Worm (Caenorhabditis elegans) whole organism, late embryonic: ENCODE data around the gene sto-2.

Source experiments
- C08G9.2 ChIP-seq: sonication (generic microtip); optimal IDR thresholded peaks from 2 replicates; lab custom pipeline; 2016; ENCODE audit warnings: mild to moderate bottlenecking, missing genetic modification characterization, moderate library complexity, missing compliant biosample characterization
- K02D7.2 ChIP-seq: sonication (generic microtip); optimal IDR thresholded peaks from 2 replicates; lab custom pipeline; 2017; ENCODE audit warnings: mild to moderate bottlenecking, missing genetic modification characterization, missing compliant biosample characterization
- K09A11.1 ChIP-seq: sonication (generic microtip); optimal IDR thresholded peaks from 2 replicates; lab custom pipeline; 2017; ENCODE audit warnings: antibody characterized with exemption, mild to moderate bottlenecking, missing genetic modification characterization, missing compliant biosample characterization; ENCODE audit not compliant: insufficient read depth
- T23F11.4 ChIP-seq: fragments of 200-800 bp; sonication (Bioruptor generic); optimal IDR thresholded peaks from 2 replicates; lab custom pipeline; 2018; ENCODE audit warnings: mild to moderate bottlenecking, missing genetic modification characterization, missing compliant biosample characterization
- ahr-1 ChIP-seq: sonication (generic microtip); optimal IDR thresholded peaks from 2 replicates; lab custom pipeline; 2016; ENCODE audit warnings: missing genetic modification characterization, missing compliant biosample characterization
- ama-1 ChIP-seq: fragments of 150-350 bp; optimal IDR thresholded peaks from 2 replicates; lab custom pipeline; 2014
- ceh-19 ChIP-seq: fragments of 200-800 bp; sonication (Bioruptor generic); optimal IDR thresholded peaks from 2 replicates; lab custom pipeline; 2018; ENCODE audit warnings: mild to moderate bottlenecking, missing genetic modification characterization, missing compliant biosample characterization
- ceh-31 ChIP-seq: sonication (generic microtip); optimal IDR thresholded peaks from 2 replicates; lab custom pipeline; 2016; ENCODE audit warnings: missing genetic modification characterization, missing compliant biosample characterization
- ceh-34 ChIP-seq: sonication (generic microtip); optimal IDR thresholded peaks from 2 replicates; lab custom pipeline; 2016; ENCODE audit warnings: mild to moderate bottlenecking, missing genetic modification characterization, missing compliant biosample characterization
- ceh-45 ChIP-seq: fragments of 200-800 bp; sonication (Bioruptor generic); IDR thresholded peaks from 2 replicates; pipeline ENCODE4 v1.3.6; 2022; ENCODE audit warnings: missing genetic modification reagents, missing genetic modification characterization, missing compliant biosample characterization
- che-1 ChIP-seq: sonication (generic microtip); optimal IDR thresholded peaks from 2 replicates; lab custom pipeline; 2016; ENCODE audit warnings: mild to moderate bottlenecking, missing genetic modification characterization, missing compliant biosample characterization
- dmd-4 ChIP-seq: sonication (generic microtip); optimal IDR thresholded peaks from 2 replicates; lab custom pipeline; 2016; ENCODE audit warnings: borderline replicate concordance, missing genetic modification characterization, missing compliant biosample characterization
- elt-2 ChIP-seq: sonication (generic microtip); optimal IDR thresholded peaks from 2 replicates; lab custom pipeline; 2016; ENCODE audit warnings: missing genetic modification reagents, missing genetic modification characterization, missing compliant biosample characterization
- elt-4 ChIP-seq: sonication (generic microtip); optimal IDR thresholded peaks from 2 replicates; lab custom pipeline; 2016; ENCODE audit warnings: missing genetic modification characterization, missing compliant biosample characterization
- ets-4 ChIP-seq: sonication (generic microtip); optimal IDR thresholded peaks from 2 replicates; lab custom pipeline; 2016; ENCODE audit warnings: missing genetic modification characterization, missing compliant biosample characterization
- eyg-1 ChIP-seq: sonication (generic microtip); optimal IDR thresholded peaks from 2 replicates; lab custom pipeline; 2016; ENCODE audit warnings: missing genotype, missing genetic modification characterization, missing compliant biosample characterization
- fax-1 ChIP-seq: sonication (generic microtip); optimal IDR thresholded peaks from 2 replicates; lab custom pipeline; 2016; ENCODE audit warnings: missing genotype, missing genetic modification characterization, missing compliant biosample characterization
- gmeb-2 ChIP-seq: sonication (generic microtip); optimal IDR thresholded peaks from 2 replicates; lab custom pipeline; 2016; ENCODE audit warnings: missing genetic modification characterization, inconsistent platforms, missing compliant biosample characterization
- hlh-30 ChIP-seq: sonication (generic microtip); optimal IDR thresholded peaks from 2 replicates; lab custom pipeline; 2017; ENCODE audit warnings: antibody characterized with exemption, missing genetic modification characterization, missing compliant biosample characterization; ENCODE audit not compliant: insufficient read depth
- hlh-6 ChIP-seq: sonication (generic microtip); optimal IDR thresholded peaks from 2 replicates; lab custom pipeline; 2016; ENCODE audit warnings: missing genotype, missing genetic modification characterization, missing compliant biosample characterization
- hlh-8 ChIP-seq: sonication (generic microtip); optimal IDR thresholded peaks from 2 replicates; lab custom pipeline; 2016; ENCODE audit warnings: missing genotype, missing genetic modification characterization, missing compliant biosample characterization
- lim-6 ChIP-seq: sonication (generic microtip); optimal IDR thresholded peaks from 2 replicates; lab custom pipeline; 2016; ENCODE audit warnings: missing genetic modification characterization, missing compliant biosample characterization
- nfya-1 ChIP-seq: sonication (generic microtip); optimal IDR thresholded peaks from 2 replicates; lab custom pipeline; 2017; ENCODE audit warnings: missing genetic modification characterization, mild to moderate bottlenecking, missing compliant biosample characterization, antibody characterized with exemption, moderate library complexity
- nhr-11 ChIP-seq: fragments of 150-350 bp; optimal IDR thresholded peaks from 2 replicates; lab custom pipeline; 2014; ENCODE audit warnings: missing biosample characterization, missing genetic modification characterization
- nhr-232 ChIP-seq: sonication (generic microtip); optimal IDR thresholded peaks from 2 replicates; lab custom pipeline; 2016; ENCODE audit warnings: missing genetic modification characterization, missing compliant biosample characterization
- pag-3 ChIP-seq: sonication (generic microtip); optimal IDR thresholded peaks from 2 replicates; lab custom pipeline; 2016; ENCODE audit warnings: missing compliant biosample characterization, missing genetic modification characterization, borderline replicate concordance
- pat-9 ChIP-seq: fragments of 200-800 bp; sonication (Bioruptor generic); optimal IDR thresholded peaks from 2 replicates; lab custom pipeline; 2018; ENCODE audit warnings: mild to moderate bottlenecking, missing genetic modification characterization, moderate library complexity, missing compliant biosample characterization
- pha-2 ChIP-seq: sonication (generic microtip); optimal IDR thresholded peaks from 2 replicates; lab custom pipeline; 2017; ENCODE audit warnings: mild to moderate bottlenecking, missing genetic modification characterization, missing compliant biosample characterization
- pha-4 ChIP-seq: fragments of 150-350 bp; optimal IDR thresholded peaks from 2 replicates; lab custom pipeline; 2018; ENCODE audit warnings: missing biosample characterization, missing genetic modification reagents, missing genetic modification characterization
- pqm-1 ChIP-seq: sonication (generic microtip); optimal IDR thresholded peaks from 2 replicates; lab custom pipeline; 2016; ENCODE audit warnings: missing genetic modification characterization, missing compliant biosample characterization
- pros-1 ChIP-seq: fragments of 150-350 bp; optimal IDR thresholded peaks from 2 replicates; lab custom pipeline; 2014; ENCODE audit warnings: missing biosample characterization, missing genetic modification reagents, missing genetic modification characterization
- rnt-1 ChIP-seq: sonication (generic microtip); optimal IDR thresholded peaks from 2 replicates; lab custom pipeline; 2016; ENCODE audit warnings: missing genetic modification characterization, missing compliant biosample characterization
- sox-2 ChIP-seq: fragments of 200-800 bp; sonication (Bioruptor generic); IDR thresholded peaks from 2 replicates; pipeline ENCODE4 v1.3.6; 2022; ENCODE audit warnings: missing genetic modification reagents, missing genetic modification characterization, missing compliant biosample characterization
- syd-9 ChIP-seq: sonication (generic microtip); optimal IDR thresholded peaks from 2 replicates; lab custom pipeline; 2016; ENCODE audit warnings: mild to moderate bottlenecking, missing genetic modification characterization, moderate library complexity, missing compliant biosample characterization
- tbx-7 ChIP-seq: sonication (generic microtip); optimal IDR thresholded peaks from 2 replicates; lab custom pipeline; 2016; ENCODE audit warnings: missing genotype, missing genetic modification characterization, missing compliant biosample characterization
- unc-3 ChIP-seq, 2 experiments: fragments of 200-800 bp in 1 of 2; sonication (Bioruptor generic) in 1 of 2; sonication (generic microtip) in 1 of 2; conservative IDR thresholded peaks in 1 of 2; optimal IDR thresholded peaks in 1 of 2; 2 replicates each; pipeline versions ENCODE4 v1.3.6 to Lab custom; 2016 to 2022; ENCODE audit warnings: missing compliant biosample characterization in 2 of 2, missing genetic modification characterization in 2 of 2, missing genetic modification reagents in 1 of 2
- unc-42 ChIP-seq: sonication (generic microtip); optimal IDR thresholded peaks from 2 replicates; lab custom pipeline; 2016; ENCODE audit warnings: missing genotype, missing genetic modification characterization, missing compliant biosample characterization
- unc-55 ChIP-seq: sonication (generic microtip); optimal IDR thresholded peaks from 2 replicates; lab custom pipeline; 2017; ENCODE audit warnings: missing biosample characterization, missing genetic modification reagents, missing genetic modification characterization
- unc-86 ChIP-seq: sonication (generic microtip); optimal IDR thresholded peaks from 2 replicates; lab custom pipeline; 2016; ENCODE audit warnings: missing genetic modification characterization, missing compliant biosample characterization
- ztf-16 ChIP-seq: sonication (generic microtip); optimal IDR thresholded peaks from 2 replicates; lab custom pipeline; 2017; ENCODE audit warnings: missing genetic modification characterization, missing compliant biosample characterization

sto-2 gene

ce11 chrX:5335368-5335767 is 12.2 kb upstream of the sto-2 start, which contains the start of gene C26B9.6:
Gene C26B9.6 (minus strand): TSS chrX:5335468.
- TF ChIP-seq fax-1 (tag; lab: Kevin White, UChicago), result no peak
- TF ChIP-seq sox-2 (GFP tag; lab: Robert Waterston, UW), result no peak
- no peak for TF ChIP-seq ceh-31
- TF ChIP-seq pag-3 (tag; lab: Kevin White, UChicago), result no peak
- no peak for TF ChIP-seq syd-9 (tag; lab: Kevin White, UChicago)

ce11 chrX:5330765-5331164 is 7.6 kb upstream of the sto-2 start:
- TF ChIP-seq dmd-4 (no peak), unc-3 (GFP tag; conservative IDR thresholded peaks at IDR 0.05; lab: Robert Waterston, UW) (no peak), unc-3 (tag; optimal IDR thresholded peaks at IDR 0.05; lab: Kevin White, UChicago) (no peak), gmeb-2 (tag; lab: Kevin White, UChicago) (no peak), syd-9 (tag; lab: Kevin White, UChicago) (no peak), tbx-7 (tag; lab: Kevin White, UChicago) (no peak), lim-6 (tag; lab: Kevin White, UChicago) (no peak), ceh-19 (GFP tag; lab: Kevin White, UChicago) (no peak), nhr-232 (tag; lab: Kevin White, UChicago) (no peak), hlh-6 (tag; lab: Kevin White, UChicago) (no peak), unc-86 (no peak), pqm-1 (no peak), unc-55 (GFP tag; lab: Kevin White, UChicago) (no peak), ets-4 (tag; lab: Kevin White, UChicago) (no peak), elt-2 (tag; lab: Kevin White, UChicago) (no peak), nfya-1 (tag; lab: Kevin White, UChicago) (no peak), pha-4 (tag; lab: Kevin White, UChicago) (no peak), hlh-30 (tag; lab: Kevin White, UChicago) (no peak), pat-9 (tag; lab: Kevin White, UChicago) (no peak), sox-2 (GFP tag; lab: Robert Waterston, UW) (no peak), T23F11.4 (GFP tag; lab: Kevin White, UChicago) (no peak)
- TF ChIP-seq, all 69 proteins: peak for 0

ce11 chrX:5329236-5329635 is 6.0 kb upstream of the sto-2 start, which contains the start of gene C26B9.5:
Gene C26B9.5 (plus strand): TSS chrX:5329479.
- TF ChIP-seq che-1, result no peak
- TF ChIP-seq sox-2 (GFP tag; lab: Robert Waterston, UW), result no peak
- TF ChIP-seq C08G9.2 (tag; lab: Kevin White, UChicago), result no peak
- TF ChIP-seq hlh-8 (tag; lab: Kevin White, UChicago), result no peak
- no peak for TF ChIP-seq ceh-19 (GFP tag; lab: Kevin White, UChicago)
- TF ChIP-seq unc-3 (GFP tag; conservative IDR thresholded peaks at IDR 0.05; lab: Robert Waterston, UW), result no peak
- TF ChIP-seq unc-3 (tag; optimal IDR thresholded peaks at IDR 0.05; lab: Kevin White, UChicago), result no peak
- TF ChIP-seq ztf-16, result no peak
- TF ChIP-seq K09A11.1 (tag; lab: Kevin White, UChicago), result no peak
- no peak for TF ChIP-seq ahr-1 (tag; lab: Kevin White, UChicago)
- no peak for TF ChIP-seq pha-2 (tag; lab: Kevin White, UChicago)

- TF ChIP-seq fax-1 (tag; lab: Kevin White, UChicago) (no peak), unc-42 (tag; lab: Kevin White, UChicago) (peak; percentile 68)
Observed at ce11 chrX:5321563-5321962, 1.6 kb downstream of the sto-2 start.

ce11 chrX:5319214-5319838 is 3.9 kb downstream of the sto-2 start:
- TF ChIP-seq nhr-11 (tag; lab: Kevin White, UChicago), result no peak
- peak; percentile 55 for TF ChIP-seq ceh-34 (tag; lab: Kevin White, UChicago)
- TF ChIP-seq ceh-45 (GFP tag; lab: Robert Waterston, UW), result peak; percentile 56; the same call in 1 of the 2 replicates
- TF ChIP-seq pros-1 (tag; lab: Kevin White, UChicago), result no peak
- TF ChIP-seq pha-2 (tag; lab: Kevin White, UChicago), result peak; percentile 79
- no peak for TF ChIP-seq ama-1 (lab: Kevin White, UChicago)
- no peak for TF ChIP-seq unc-55 (GFP tag; lab: Kevin White, UChicago)
- TF ChIP-seq lim-6 (tag; lab: Kevin White, UChicago), result peak; percentile 41
- no peak for TF ChIP-seq ets-4 (tag; lab: Kevin White, UChicago)
- TF ChIP-seq nhr-232 (tag; lab: Kevin White, UChicago), result peak; percentile 70
- TF ChIP-seq K02D7.2 (tag; lab: Kevin White, UChicago), result peak; percentile 58
- peak; percentile 68 for TF ChIP-seq T23F11.4 (GFP tag; lab: Kevin White, UChicago)
- TF ChIP-seq unc-3 (GFP tag; conservative IDR thresholded peaks at IDR 0.05; lab: Robert Waterston, UW), result peak; percentile 71; the same call in 1 of the 2 replicates
- peak; percentile 42 for TF ChIP-seq unc-3 (tag; optimal IDR thresholded peaks at IDR 0.05; lab: Kevin White, UChicago)
- TF ChIP-seq eyg-1, result peak; percentile 11
- no peak for TF ChIP-seq hlh-8 (tag; lab: Kevin White, UChicago)
- TF ChIP-seq syd-9 (tag; lab: Kevin White, UChicago), result peak; percentile 35
- no peak for TF ChIP-seq elt-4 (tag; lab: Kevin White, UChicago)
- peak; percentile 18 for TF ChIP-seq ahr-1 (tag; lab: Kevin White, UChicago)
- TF ChIP-seq rnt-1 (tag; lab: Kevin White, UChicago), result peak; percentile 32
- peak; percentile 70 for TF ChIP-seq gmeb-2 (tag; lab: Kevin White, UChicago)
- TF ChIP-seq pqm-1, result no peak
